Worm (Caenorhabditis elegans) whole organism, young adult: ENCODE data around the gene Y46G5A.34.

ENCODE experiments used
- B0336.3 ChIP-seq: fragments of 200-800 bp; sonication (Bioruptor generic); IDR thresholded peaks from 2 replicates; pipeline ENCODE4 v1.3.6; 2022; ENCODE audit warnings: missing genetic modification characterization, missing compliant biosample characterization
- D2030.7 ChIP-seq: fragments of 200-800 bp; sonication (Bioruptor generic); IDR thresholded peaks from 2 replicates; pipeline ENCODE4 v1.3.6; 2022; ENCODE audit warnings: missing genetic modification reagents, missing genetic modification characterization, missing compliant biosample characterization
- F10E7.11 ChIP-seq: sonication (generic microtip); optimal IDR thresholded peaks from 2 replicates; lab custom pipeline; 2017; ENCODE audit warnings: mild to moderate bottlenecking, missing genetic modification characterization, moderate library complexity, missing compliant biosample characterization
- F22D6.2 ChIP-seq: sonication (generic microtip); optimal IDR thresholded peaks from 2 replicates; lab custom pipeline; 2016; ENCODE audit warnings: mild to moderate bottlenecking, missing genetic modification characterization, missing compliant biosample characterization
- F33H1.4 ChIP-seq: fragments of 200-800 bp; sonication (Bioruptor generic); IDR thresholded peaks from 2 replicates; pipeline ENCODE4 v1.3.6; 2022; ENCODE audit warnings: missing genetic modification reagents, missing genetic modification characterization, missing compliant biosample characterization
- F37B4.10 ChIP-seq: fragments of 200-800 bp; sonication (Bioruptor generic); IDR thresholded peaks from 2 replicates; pipeline ENCODE4 v1.3.6; 2022; ENCODE audit warnings: missing genetic modification characterization, missing compliant biosample characterization
- F49E8.2 ChIP-seq: sonication (generic microtip); optimal IDR thresholded peaks from 3 replicates; lab custom pipeline; 2017; ENCODE audit warnings: missing genetic modification characterization, mild to moderate bottlenecking, missing compliant biosample characterization, antibody characterized with exemption, moderate library complexity; ENCODE audit not compliant: insufficient read depth
- F52B5.7 ChIP-seq: sonication (generic microtip); optimal IDR thresholded peaks from 2 replicates; lab custom pipeline; 2016; ENCODE audit warnings: mild to moderate bottlenecking, missing genetic modification characterization, missing compliant biosample characterization
- K12H6.12 ChIP-seq: fragments of 200-800 bp; sonication (Bioruptor generic); optimal IDR thresholded peaks from 2 replicates; lab custom pipeline; 2018; ENCODE audit warnings: mild to moderate bottlenecking, missing genetic modification characterization, missing compliant biosample characterization
- Y67H2A.10 ChIP-seq: fragments of 200-800 bp; sonication (Bioruptor generic); conservative IDR thresholded peaks from 2 replicates; pipeline ENCODE4 v1.3.6; 2022; ENCODE audit warnings: missing genetic modification reagents, missing genetic modification characterization, missing compliant biosample characterization
- Y95B8A.8 ChIP-seq: fragments of 200-800 bp; sonication (Bioruptor generic); IDR thresholded peaks from 2 replicates; pipeline ENCODE4 v1.3.6; 2022; ENCODE audit warnings: missing genetic modification reagents, missing genetic modification characterization, missing compliant biosample characterization
- akir-1 ChIP-seq: fragments of 200-800 bp; sonication (Bioruptor generic); optimal IDR thresholded peaks from 2 replicates; lab custom pipeline; 2018; ENCODE audit warnings: mild to moderate bottlenecking, missing genetic modification characterization, moderate library complexity, missing compliant biosample characterization
- aptf-2 ChIP-seq: fragments of 200-800 bp; sonication (Bioruptor generic); conservative IDR thresholded peaks from 2 replicates; pipeline ENCODE4 v1.3.6; 2022; ENCODE audit warnings: missing genetic modification reagents, missing genetic modification characterization, missing compliant biosample characterization
- attf-3 ChIP-seq: fragments of 200-800 bp; sonication (Bioruptor generic); conservative IDR thresholded peaks from 2 replicates; pipeline ENCODE4 v1.3.6; 2022; ENCODE audit warnings: missing genetic modification reagents, missing genetic modification characterization, missing compliant biosample characterization
- bed-1 ChIP-seq: fragments of 200-800 bp; sonication (Bioruptor generic); IDR thresholded peaks from 2 replicates; pipeline ENCODE4 v1.3.6; 2022; ENCODE audit warnings: missing genetic modification reagents, missing genetic modification characterization, missing compliant biosample characterization
- ceh-100 ChIP-seq: fragments of 200-800 bp; sonication (Bioruptor generic); IDR thresholded peaks from 2 replicates; pipeline ENCODE4 v1.3.6; 2022; ENCODE audit warnings: missing genetic modification reagents, missing genetic modification characterization, missing compliant biosample characterization
- die-1 ChIP-seq: sonication (generic microtip); optimal IDR thresholded peaks from 2 replicates; lab custom pipeline; 2016; ENCODE audit warnings: missing genotype, mild to moderate bottlenecking, missing genetic modification characterization, missing compliant biosample characterization
- dpff-1 ChIP-seq: sonication (generic microtip); optimal IDR thresholded peaks from 2 replicates; lab custom pipeline; 2017; ENCODE audit warnings: mild to moderate bottlenecking, missing genetic modification characterization, missing compliant biosample characterization
- egl-44 ChIP-seq: fragments of 200-800 bp; sonication (Bioruptor generic); IDR thresholded peaks from 2 replicates; pipeline ENCODE4 v1.3.6; 2022; ENCODE audit warnings: missing genetic modification reagents, missing genetic modification characterization, missing compliant biosample characterization
- egrh-3 ChIP-seq: fragments of 200-800 bp; sonication (Bioruptor generic); IDR thresholded peaks from 2 replicates; pipeline ENCODE4 v1.3.6; 2022; ENCODE audit warnings: missing genetic modification reagents, missing genetic modification characterization, missing compliant biosample characterization
- fkh-3 ChIP-seq: sonication (generic microtip); optimal IDR thresholded peaks from 2 replicates; lab custom pipeline; 2016; ENCODE audit warnings: mild to moderate bottlenecking, missing genetic modification characterization, missing compliant biosample characterization
- hlh-12 ChIP-seq: sonication (generic microtip); optimal IDR thresholded peaks from 2 replicates; lab custom pipeline; 2016; ENCODE audit warnings: missing genetic modification characterization, missing compliant biosample characterization
- hmg-1.2 ChIP-seq: fragments of 200-800 bp; sonication (Bioruptor generic); IDR thresholded peaks from 2 replicates; pipeline ENCODE4 v1.3.6; 2022; ENCODE audit warnings: missing genetic modification reagents, missing genetic modification characterization, missing compliant biosample characterization
- lin-26 ChIP-seq: fragments of 200-800 bp; sonication (Bioruptor generic); IDR thresholded peaks from 2 replicates; pipeline ENCODE4 v1.3.6; 2022; ENCODE audit warnings: missing genetic modification reagents, missing genetic modification characterization, missing compliant biosample characterization
- lin-54 ChIP-seq: fragments of 200-800 bp; sonication (Bioruptor generic); optimal IDR thresholded peaks from 2 replicates; lab custom pipeline; 2018; ENCODE audit warnings: mild to moderate bottlenecking, missing genetic modification characterization, missing compliant biosample characterization
- lir-1 ChIP-seq: fragments of 200-800 bp; sonication (Bioruptor generic); conservative IDR thresholded peaks from 2 replicates; pipeline ENCODE4 v1.3.6; 2022; ENCODE audit warnings: missing genetic modification reagents, missing genetic modification characterization, missing compliant biosample characterization
- lsl-1 ChIP-seq: fragments of 200-800 bp; sonication (Bioruptor generic); optimal IDR thresholded peaks from 2 replicates; lab custom pipeline; 2018; ENCODE audit warnings: mild to moderate bottlenecking, missing genetic modification characterization, moderate library complexity, missing compliant biosample characterization
- madf-3 ChIP-seq: fragments of 200-800 bp; sonication (Bioruptor generic); IDR thresholded peaks from 2 replicates; pipeline ENCODE4 v1.3.6; 2022; ENCODE audit warnings: missing genetic modification reagents, missing genetic modification characterization, missing compliant biosample characterization
- madf-6 ChIP-seq: fragments of 200-800 bp; sonication (Bioruptor generic); IDR thresholded peaks from 2 replicates; pipeline ENCODE4 v1.3.6; 2022; ENCODE audit warnings: missing genetic modification reagents, missing genetic modification characterization, missing compliant biosample characterization
- madf-8 ChIP-seq: fragments of 200-800 bp; sonication (Bioruptor generic); conservative IDR thresholded peaks from 2 replicates; pipeline ENCODE4 v1.3.6; 2022; ENCODE audit warnings: missing genetic modification reagents, missing genetic modification characterization, missing compliant biosample characterization
- mcd-1 ChIP-seq: fragments of 200-800 bp; sonication (Bioruptor generic); IDR thresholded peaks from 2 replicates; pipeline ENCODE4 v1.3.6; 2022; ENCODE audit warnings: missing genetic modification reagents, missing genetic modification characterization, missing compliant biosample characterization
- mxl-1 ChIP-seq: sonication (generic microtip); optimal IDR thresholded peaks from 2 replicates; lab custom pipeline; 2016; ENCODE audit warnings: missing genetic modification characterization, missing compliant biosample characterization
- nhr-120 ChIP-seq: fragments of 200-800 bp; sonication (Bioruptor generic); IDR thresholded peaks from 2 replicates; pipeline ENCODE4 v1.3.6; 2022; ENCODE audit warnings: missing genetic modification characterization, missing compliant biosample characterization
- nhr-179 ChIP-seq: sonication (generic microtip); optimal IDR thresholded peaks from 2 replicates; lab custom pipeline; 2016; ENCODE audit warnings: mild to moderate bottlenecking, missing genetic modification characterization, missing compliant biosample characterization
- pbrm-1 ChIP-seq: fragments of 200-800 bp; sonication (Bioruptor generic); IDR thresholded peaks from 2 replicates; pipeline ENCODE4 v1.3.6; 2022; ENCODE audit warnings: missing genetic modification reagents, missing genetic modification characterization, missing compliant biosample characterization
- rec-8 ChIP-seq, 2 experiments: sonication (generic microtip); optimal IDR thresholded peaks; 2 replicates each; lab custom pipeline; 2016; ENCODE audit warnings: mild to moderate bottlenecking in 2 of 2, missing genetic modification characterization in 2 of 2, missing genetic modification reagents in 2 of 2, missing genotype in 2 of 2, missing biosample characterization in 1 of 2, missing compliant biosample characterization in 1 of 2, moderate library complexity in 1 of 2
- repo-1 ChIP-seq: sonication (generic microtip); optimal IDR thresholded peaks from 2 replicates; lab custom pipeline; 2017; ENCODE audit warnings: mild to moderate bottlenecking, missing genetic modification characterization, missing compliant biosample characterization
- sdz-38 ChIP-seq: sonication (generic microtip); optimal IDR thresholded peaks from 2 replicates; lab custom pipeline; 2016; ENCODE audit warnings: missing genotype, missing genetic modification characterization, missing compliant biosample characterization
- sea-2 ChIP-seq: fragments of 200-800 bp; sonication (Bioruptor generic); IDR thresholded peaks from 2 replicates; pipeline ENCODE4 v1.3.6; 2022; ENCODE audit warnings: missing genetic modification characterization, missing compliant biosample characterization
- snpc-3.4 ChIP-seq: sonication (generic microtip); optimal IDR thresholded peaks from 2 replicates; lab custom pipeline; 2017; ENCODE audit warnings: missing genetic modification characterization, mild to moderate bottlenecking, missing compliant biosample characterization, antibody characterized with exemption, moderate library complexity, missing genotype, missing genetic modification reagents
- somi-1 ChIP-seq: fragments of 200-800 bp; sonication (Bioruptor generic); optimal IDR thresholded peaks from 2 replicates; lab custom pipeline; 2018; ENCODE audit warnings: mild to moderate bottlenecking, missing genetic modification characterization, missing compliant biosample characterization
- tbp1 ChIP-seq: fragments of 200-800 bp; sonication (Bioruptor generic); optimal IDR thresholded peaks from 2 replicates; lab custom pipeline; 2018; ENCODE audit warnings: mild to moderate bottlenecking, missing genetic modification characterization, missing compliant biosample characterization
- unc-130 ChIP-seq: sonication (generic microtip); optimal IDR thresholded peaks from 2 replicates; lab custom pipeline; 2016; ENCODE audit warnings: missing genetic modification reagents, missing genetic modification characterization, missing compliant biosample characterization
- unc-62 ChIP-seq: fragments of 150-350 bp; optimal IDR thresholded peaks from 2 replicates; lab custom pipeline; 2014; ENCODE audit warnings: missing biosample characterization, missing genetic modification reagents, missing genetic modification characterization
- xnd-1 ChIP-seq: sonication (generic microtip); optimal IDR thresholded peaks from 2 replicates; lab custom pipeline; 2016; ENCODE audit warnings: missing genotype, missing genetic modification reagents, missing genetic modification characterization, missing compliant biosample characterization
- zfh-2 ChIP-seq: fragments of 200-800 bp; sonication (Bioruptor generic); conservative IDR thresholded peaks from 2 replicates; pipeline ENCODE4 v1.3.6; 2022; ENCODE audit warnings: missing genetic modification reagents, missing genetic modification characterization, missing compliant biosample characterization
- ztf-28 ChIP-seq: fragments of 200-800 bp; sonication (Bioruptor generic); IDR thresholded peaks from 2 replicates; pipeline ENCODE4 v1.3.6; 2022; ENCODE audit warnings: missing genetic modification reagents, missing genetic modification characterization, missing compliant biosample characterization
- ztf-3 ChIP-seq: fragments of 200-800 bp; sonication (Bioruptor generic); optimal IDR thresholded peaks from 2 replicates; lab custom pipeline; 2018; ENCODE audit warnings: mild to moderate bottlenecking, missing genetic modification characterization, missing compliant biosample characterization

Y46G5A.34 gene

ce11 chrII:12776379-12776778, at the start of gene Y46G5A.34:
TSS of gene Y46G5A.34 (plus strand) at chrII:12776679.
- TF ChIP-seq lir-1 (GFP tag; lab: Robert Waterston, UW) = no peak
- no peak for TF ChIP-seq madf-8 (GFP tag; lab: Robert Waterston, UW)
- TF ChIP-seq unc-130 = no peak
- no peak for TF ChIP-seq mcd-1
- no peak for TF ChIP-seq lsl-1 (GFP tag; lab: Kevin White, UChicago)
- no peak for TF ChIP-seq nhr-120 (GFP tag; lab: Robert Waterston, UW)
- TF ChIP-seq unc-62 = no peak
- TF ChIP-seq F37B4.10 (GFP tag; lab: Robert Waterston, UW) = no peak
- no peak for TF ChIP-seq tbp1 (GFP tag; lab: Kevin White, UChicago)
- no peak for TF ChIP-seq somi-1
- TF ChIP-seq F22D6.2 = no peak
- no peak for TF ChIP-seq snpc-3.4 (tag; lab: Kevin White, UChicago)
- no peak for TF ChIP-seq attf-3 (GFP tag; lab: Robert Waterston, UW)
- TF ChIP-seq ztf-3 (GFP tag; lab: Kevin White, UChicago) = no peak

ce11 chrII:12726704-12727103, 49.8 kb upstream of the Y46G5A.34 start:
- TF ChIP-seq mxl-1 (tag; lab: Kevin White, UChicago) (no peak), F52B5.7 (tag; lab: Kevin White, UChicago) (peak; percentile 34), unc-130 (peak; percentile 63), zfh-2 (GFP tag; lab: Robert Waterston, UW) (no peak), B0336.3 (GFP tag; lab: Robert Waterston, UW) (peak; percentile 74; the same call in 1 of the 2 replicates), ztf-28 (GFP tag; lab: Robert Waterston, UW) (no peak), hlh-12 (tag; lab: Kevin White, UChicago) (no peak), F49E8.2 (tag; lab: Kevin White, UChicago) (peak; percentile 0), pbrm-1 (GFP tag; lab: Robert Waterston, UW) (0 out of 2 replicates have a peak, but pooled peaks have one; percentile 49), bed-1 (0 out of 2 replicates have a peak, but pooled peaks have one; percentile 62), hmg-1.2 (GFP tag; lab: Robert Waterston, UW) (peak; percentile 37), die-1 (tag; lab: Kevin White, UChicago) (no peak), F10E7.11 (tag; lab: Kevin White, UChicago) (no peak), Y67H2A.10 (no peak), lin-26 (GFP tag; lab: Robert Waterston, UW) (peak; percentile 55; the same call in 1 of the 2 replicates), xnd-1 (tag; lab: Kevin White, UChicago) (peak; percentile 4), madf-3 (GFP tag; lab: Robert Waterston, UW) (no peak), K12H6.12 (tag; lab: Kevin White, UChicago) (no peak), nhr-179 (tag; lab: Kevin White, UChicago) (no peak), lir-1 (GFP tag; lab: Robert Waterston, UW) (no peak), sdz-38 (tag; lab: Kevin White, UChicago) (no peak), akir-1 (no peak), repo-1 (tag; lab: Kevin White, UChicago) (no peak), egrh-3 (no peak), dpff-1 (tag; lab: Kevin White, UChicago) (no peak), sea-2 (no peak), aptf-2 (GFP tag; lab: Robert Waterston, UW) (no peak), fkh-3 (tag; lab: Kevin White, UChicago) (no peak), F22D6.2 (no peak), lsl-1 (GFP tag; lab: Kevin White, UChicago) (peak; percentile 29), ceh-100 (0 out of 2 replicates have a peak, but pooled peaks have one; percentile 21), lin-54 (peak; percentile 51), Y95B8A.8 (peak; percentile 82), madf-6 (GFP tag; lab: Robert Waterston, UW) (peak; percentile 80), egl-44 (GFP tag; lab: Robert Waterston, UW) (0 out of 2 replicates have a peak, but pooled peaks have one; percentile 46), F33H1.4 (GFP tag; lab: Robert Waterston, UW) (peak; percentile 29; the same call in 1 of the 2 replicates), rec-8 (tag; optimal IDR thresholded peaks at IDR 0.05; lab: Kevin White, UChicago) (no peak), D2030.7 (GFP tag; lab: Robert Waterston, UW) (peak; percentile 30; the same call in 1 of the 2 replicates)
